Worm (Caenorhabditis elegans): Measurements from ENCODE around the gene C18D11.1.

The C18D11.1 gene

ce11 chrIII:11811839-11812238 is 4.5 kb upstream of the C18D11.1 start:
- TF ChIP-seq ceh-9 (tag; optimal IDR thresholded peaks at IDR 0.05) = no peak
- TF ChIP-seq hlh-6 (tag; optimal IDR thresholded peaks at IDR 0.05) = peak; percentile 9
- TF ChIP-seq ceh-31 (tag; optimal IDR thresholded peaks at IDR 0.05) = peak; percentile 63
- peak; percentile 30 for TF ChIP-seq ref-2 (tag; optimal IDR thresholded peaks at IDR 0.05)

- TF ChIP-seq ama-1 (optimal IDR thresholded peaks at IDR 0.05) (no peak), K02D7.2 (tag; optimal IDR thresholded peaks at IDR 0.05) (peak; percentile 12)
Measured at ce11 chrIII:11814653-11815052, 1.7 kb upstream of the C18D11.1 start.

DNA sequence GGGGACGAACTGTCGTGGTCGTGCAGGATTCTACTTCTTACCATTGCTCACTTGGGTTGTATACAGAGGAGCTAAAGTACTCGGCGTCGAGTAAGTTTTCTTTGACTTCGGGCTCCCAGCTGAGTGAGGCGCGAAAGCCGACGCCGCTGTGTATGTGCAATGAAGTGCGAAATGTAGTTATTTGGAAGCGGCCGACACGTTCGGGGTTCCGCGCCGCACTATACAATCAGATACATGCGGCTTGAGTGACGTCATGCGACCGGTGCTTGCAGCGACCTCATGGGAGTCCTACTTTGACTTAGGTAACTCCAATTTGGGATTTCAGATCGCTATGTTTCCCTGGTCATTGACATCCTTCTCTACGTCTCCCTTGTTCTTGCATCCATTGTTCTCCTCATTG is 1.5 kb downstream of the C18D11.1 start:
- no peak for TF ChIP-seq gmeb-2 (tag; optimal IDR thresholded peaks at IDR 0.05)

ce11 chrIII:11822407-11822806 is 6.0 kb downstream of the C18D11.1 start, which contains the start of gene maa-1:
TSS of gene maa-1 (minus strand) at chrIII:11822526.
- no peak for TF ChIP-seq tbx-2 (tag; optimal IDR thresholded peaks at IDR 0.05)

- TF ChIP-seq ama-1 (optimal IDR thresholded peaks at IDR 0.05) = no peak
- peak; percentile 70 for TF ChIP-seq ceh-30 (tag; optimal IDR thresholded peaks at IDR 0.05)
- TF ChIP-seq elt-2 (tag; optimal IDR thresholded peaks at IDR 0.05) = peak; percentile 20
- TF ChIP-seq fkh-6 (tag; optimal IDR thresholded peaks at IDR 0.05) = no peak
- TF ChIP-seq hlh-15 (tag; optimal IDR thresholded peaks at IDR 0.05) = no peak
- TF ChIP-seq tbx-2 (tag; optimal IDR thresholded peaks at IDR 0.05) = peak; percentile 77
- TF ChIP-seq ceh-31 (tag; optimal IDR thresholded peaks at IDR 0.05) = peak; percentile 52
- peak; percentile 15 for TF ChIP-seq unc-42 (tag; optimal IDR thresholded peaks at IDR 0.05)
- no peak for TF ChIP-seq ceh-45 (GFP tag; IDR thresholded peaks at IDR 0.05)
- TF ChIP-seq elt-4 (tag; optimal IDR thresholded peaks at IDR 0.05) = no peak
- TF ChIP-seq ceh-6 (GFP tag; optimal IDR thresholded peaks at IDR 0.05) = no peak
- no peak for TF ChIP-seq hlh-6 (tag; optimal IDR thresholded peaks at IDR 0.05)
- TF ChIP-seq hlh-30 (tag; optimal IDR thresholded peaks at IDR 0.05; ENCODE audit: insufficient read depth) = peak; percentile 95
- no peak for TF ChIP-seq lim-6 (tag; optimal IDR thresholded peaks at IDR 0.05)
- TF ChIP-seq ttx-3 (tag; optimal IDR thresholded peaks at IDR 0.05) = no peak
- no peak for TF ChIP-seq K02D7.2 (tag; optimal IDR thresholded peaks at IDR 0.05)
- no peak for TF ChIP-seq odd-2 (tag; optimal IDR thresholded peaks at IDR 0.05)
- peak; percentile 86 for TF ChIP-seq nfya-1 (tag; optimal IDR thresholded peaks at IDR 0.05)
- no peak for TF ChIP-seq fkh-10 (GFP tag; optimal IDR thresholded peaks at IDR 0.05)
- TF ChIP-seq dmd-4 (tag; optimal IDR thresholded peaks at IDR 0.05; ENCODE audit: borderline replicate concordance) = no peak
- peak; percentile 23 for TF ChIP-seq ceh-48 (tag; optimal IDR thresholded peaks at IDR 0.05)
- TF ChIP-seq ceh-19 (GFP tag; optimal IDR thresholded peaks at IDR 0.05) = no peak
- TF ChIP-seq hlh-13 (GFP tag; optimal IDR thresholded peaks at IDR 0.05) = no peak
- peak; percentile 45 for TF ChIP-seq unc-55 (GFP tag; optimal IDR thresholded peaks at IDR 0.05)
- peak; percentile 63 for TF ChIP-seq ceh-18 (tag; optimal IDR thresholded peaks at IDR 0.05)
- TF ChIP-seq C38D4.7 (GFP tag; optimal IDR thresholded peaks at IDR 0.05) = no peak
- TF ChIP-seq C08G9.2 (tag; optimal IDR thresholded peaks at IDR 0.05) = no peak
- TF ChIP-seq npax-4 (tag; optimal IDR thresholded peaks at IDR 0.05) = no peak
Measured at ce11 chrIII:11823260-11823659, 6.9 kb downstream of the C18D11.1 start, which contains the start of gene C18D11.3. TSS of gene C18D11.3 (plus strand) at chrIII:11823448.

- TF ChIP-seq npax-4 (tag; optimal IDR thresholded peaks at IDR 0.05) (no peak), pag-3 (tag; optimal IDR thresholded peaks at IDR 0.05; ENCODE audit: borderline replicate concordance) (no peak), rnt-1 (tag; optimal IDR thresholded peaks at IDR 0.05) (no peak), gmeb-2 (tag; optimal IDR thresholded peaks at IDR 0.05) (no peak), ceh-30 (tag; optimal IDR thresholded peaks at IDR 0.05) (no peak), ceh-6 (GFP tag; optimal IDR thresholded peaks at IDR 0.05) (no peak), fkh-6 (tag; optimal IDR thresholded peaks at IDR 0.05) (no peak), elt-2 (tag; optimal IDR thresholded peaks at IDR 0.05) (no peak), ceh-18 (tag; optimal IDR thresholded peaks at IDR 0.05) (no peak), pax-1 (tag; optimal IDR thresholded peaks at IDR 0.05) (no peak), fkh-10 (GFP tag; optimal IDR thresholded peaks at IDR 0.05) (no peak), hlh-30 (tag; optimal IDR thresholded peaks at IDR 0.05; ENCODE audit: insufficient read depth) (no peak)
Measured at ce11 chrIII:11824088-11824487, 7.7 kb downstream of the C18D11.1 start.
